Fruit fly (Drosophila melanogaster): ENCODE measurements around the gene Whamy.

Gene Whamy

dm6 chr3R:9747272-9747874, 26.8 kb downstream of the Whamy start, which contains the start of gene CG12948:
CG12948 (minus strand) TSS chr3R:9747744.
- TF ChIP-seq CG8478 (optimal IDR thresholded peaks at IDR 0.05) = no peak
- no peak for TF ChIP-seq CTCF (optimal IDR thresholded peaks at IDR 0.05)

dm6 chr3R:9746267-9746666, 28.0 kb downstream of the Whamy start, which contains the start of gene CG34409:
CG34409 (minus strand) TSS chr3R:9746367.
- TF ChIP-seq CG8478 (optimal IDR thresholded peaks at IDR 0.05) = no peak
- TF ChIP-seq CTCF (optimal IDR thresholded peaks at IDR 0.05) = no peak

- TF ChIP-seq CG8478 (optimal IDR thresholded peaks at IDR 0.05) (no peak), CTCF (optimal IDR thresholded peaks at IDR 0.05) (no peak)
Observed at dm6 chr3R:9745442-9745841, 28.8 kb downstream of the Whamy start.

dm6 chr3R:9743995-9744394, 30.2 kb downstream of the Whamy start:
- TF ChIP-seq CG8478 (optimal IDR thresholded peaks at IDR 0.05) (no peak), CTCF (optimal IDR thresholded peaks at IDR 0.05) (no peak)

- no peak for TF ChIP-seq CTCF (optimal IDR thresholded peaks at IDR 0.05)
- no peak for TF ChIP-seq CG8478 (optimal IDR thresholded peaks at IDR 0.05)
Observed at dm6 chr3R:9743217-9743616, 31.0 kb downstream of the Whamy start, which contains the start of gene CG31415. CG31415 (plus strand) TSS chr3R:9743517.

dm6 chr3R:9740713-9741112, 33.5 kb downstream of the Whamy start, which contains the start of gene Pnn:
Pnn (plus strand) TSS chr3R:9740899.
- TF ChIP-seq CTCF (optimal IDR thresholded peaks at IDR 0.05) (no peak), CG8478 (optimal IDR thresholded peaks at IDR 0.05) (no peak)

dm6 chr3R:9739793-9740192, 34.4 kb downstream of the Whamy start, which contains the start of gene side-VII:
side-VII (minus strand) TSS chr3R:9739979.
- TF ChIP-seq CTCF (optimal IDR thresholded peaks at IDR 0.05) (no peak), CG8478 (optimal IDR thresholded peaks at IDR 0.05) (no peak)

- TF ChIP-seq CTCF (optimal IDR thresholded peaks at IDR 0.05) (no peak), CG8478 (optimal IDR thresholded peaks at IDR 0.05) (no peak)
Observed at dm6 chr3R:9735151-9735550, 39.1 kb downstream of the Whamy start.

dm6 chr3R:9733150-9733549, 41.1 kb downstream of the Whamy start, which contains the start of gene alphaTub85E:
alphaTub85E (minus strand) TSS chr3R:9733250.
- TF ChIP-seq CG8478 (optimal IDR thresholded peaks at IDR 0.05) (no peak), CTCF (optimal IDR thresholded peaks at IDR 0.05) (no peak)

- TF ChIP-seq CG8478 (optimal IDR thresholded peaks at IDR 0.05) (no peak), CTCF (optimal IDR thresholded peaks at IDR 0.05) (no peak)
Observed at dm6 chr3R:9730784-9731183, 43.4 kb downstream of the Whamy start, which contains the start of gene FoxP. FoxP (minus strand) TSS chr3R:9730872.

dm6 chr3R:9725121-9725956, 48.9 kb downstream of the Whamy start, which contains the start of gene hyd:
hyd (minus strand) TSS chr3R:9725615.
- TF ChIP-seq CG8478 (optimal IDR thresholded peaks at IDR 0.05) = no peak
- TF ChIP-seq CTCF (optimal IDR thresholded peaks at IDR 0.05) = no peak
